Worm (Caenorhabditis elegans) whole organism, L4/young adult: ENCODE measurements around the gene mes-1.

Experiments used
- W03F9.2 ChIP-seq: fragments of 150-350 bp; optimal IDR thresholded peaks from 2 replicates; lab custom pipeline; 2014; ENCODE audit warnings: missing biosample characterization, missing genetic modification characterization
- dao-5 ChIP-seq: sonication (generic microtip); optimal IDR thresholded peaks from 2 replicates; lab custom pipeline; 2016; ENCODE audit warnings: missing genotype, missing genetic modification characterization, moderate library complexity, missing compliant biosample characterization
- him-1 ChIP-seq: sonication (generic microtip); optimal IDR thresholded peaks from 2 replicates; lab custom pipeline; 2016; ENCODE audit warnings: missing genotype, missing genetic modification reagents, missing genetic modification characterization, missing compliant biosample characterization

DNA sequence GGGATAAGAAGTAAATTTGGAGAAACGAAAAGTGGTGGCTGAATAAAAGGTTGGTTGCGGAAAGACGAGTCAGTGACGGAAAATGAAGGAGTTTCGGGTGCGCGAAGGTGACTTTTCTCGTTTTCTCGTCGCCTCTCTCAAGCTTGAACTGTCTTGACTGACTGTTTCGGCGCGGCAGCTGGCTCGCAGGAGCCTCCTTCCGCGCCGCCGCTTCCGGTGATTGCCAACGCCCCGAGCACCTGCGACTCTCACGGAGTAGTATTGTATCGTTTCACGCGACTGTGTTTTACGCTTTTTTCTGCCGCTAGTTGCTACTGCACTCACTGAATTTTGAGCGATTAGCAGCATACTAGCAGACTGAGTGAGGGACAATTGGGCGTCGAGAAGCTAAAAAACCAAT lies 42.6 kb upstream of the mes-1 start, which contains the start of gene C34E11.2:
- TF ChIP-seq him-1 (tag; lab: Kevin White, UChicago) (no peak), dao-5 (tag; lab: Kevin White, UChicago) (no peak), W03F9.2 (tag; lab: Kevin White, UChicago) (no peak)
